Fruit fly (Drosophila melanogaster): Measurements from ENCODE around the gene CG31975.

Gene CG31975

dm6 chr2L:102161-102761, 38.5 kb downstream of the CG31975 start, which contains the start of gene Creld (continued):
- TF ChIP-seq CG4854 (GFP tag; optimal IDR thresholded peaks at IDR 0.05) (peak; percentile 29), amos (GFP tag; IDR thresholded peaks at IDR 0.05; ENCODE audit: partially characterized antibody) (peak; percentile 100), Side (GFP tag; optimal IDR thresholded peaks at IDR 0.05) (no peak), chinmo (GFP tag; IDR thresholded peaks at IDR 0.05; ENCODE audit: partially characterized antibody) (peak; percentile 100; the same call in 3 of the 4 replicates), CG42726 (GFP tag; IDR thresholded peaks at IDR 0.05; ENCODE audit: partially characterized antibody) (peak; percentile 100), stc (GFP tag; IDR thresholded peaks at IDR 0.05) (no peak), Dp (GFP tag; optimal IDR thresholded peaks at IDR 0.05) (peak; percentile 59), CG7271 (tag; optimal IDR thresholded peaks at IDR 0.05) (no peak), HmgZ (tag; optimal IDR thresholded peaks at IDR 0.05) (peak; percentile 74), Scr (GFP tag; IDR thresholded peaks at IDR 0.05; ENCODE audit: partially characterized antibody) (peak; percentile 99), Fer2 (tag; optimal IDR thresholded peaks at IDR 0.05) (no peak), CG33213 (GFP tag; optimal IDR thresholded peaks at IDR 0.05) (peak; percentile 54), CG7839 (tag; optimal IDR thresholded peaks at IDR 0.05) (no peak), CG15269 (tag; optimal IDR thresholded peaks at IDR 0.05) (no peak), Fer1 (GFP tag; optimal IDR thresholded peaks at IDR 0.05) (peak; percentile 43), B-H1 (GFP tag; IDR thresholded peaks at IDR 0.05) (no peak), lbe (GFP tag; optimal IDR thresholded peaks at IDR 0.05) (peak; percentile 61), vnd (GFP tag; IDR thresholded peaks at IDR 0.05; ENCODE audit: partially characterized antibody) (peak; percentile 100), Sry-δ (GFP tag; optimal IDR thresholded peaks at IDR 0.05) (peak; percentile 94), Ravus (GFP tag; IDR thresholded peaks at IDR 0.05) (no peak), CG3995 (GFP tag; optimal IDR thresholded peaks at IDR 0.05) (peak; percentile 56), CG18262 (tag; optimal IDR thresholded peaks at IDR 0.05) (peak; percentile 44), btn (GFP tag; optimal IDR thresholded peaks at IDR 0.05) (no peak), rib (GFP tag; IDR thresholded peaks at IDR 0.05) (peak; percentile 35; the same call in 1 of the 2 replicates), exex (tag; optimal IDR thresholded peaks at IDR 0.05) (no peak), Pdp1 (GFP tag; optimal IDR thresholded peaks at IDR 0.05) (peak in 1 of 2 experiments; percentile 34), CG4617 (GFP tag; optimal IDR thresholded peaks at IDR 0.05; ENCODE audit: borderline replicate concordance) (peak; percentile 54), Atf-2 (GFP tag; optimal IDR thresholded peaks at IDR 0.05) (peak; percentile 0), emc (GFP tag; optimal IDR thresholded peaks at IDR 0.05) (no peak), CG17186 (GFP tag; optimal IDR thresholded peaks at IDR 0.05) (peak; percentile 45), CG13624 (GFP tag; optimal IDR thresholded peaks at IDR 0.05) (peak; percentile 52), CG12942 (GFP tag; optimal IDR thresholded peaks at IDR 0.05) (no peak), ems (GFP tag; optimal IDR thresholded peaks at IDR 0.05) (peak; percentile 0), CG30020 (tag; optimal IDR thresholded peaks at IDR 0.05) (peak; percentile 22), Nf-YC (tag; optimal IDR thresholded peaks at IDR 0.05) (no peak), kni (GFP tag; optimal IDR thresholded peaks at IDR 0.05) (no peak), inv (GFP tag; IDR thresholded peaks at IDR 0.05; ENCODE audit: partially characterized antibody) (peak; percentile 99), B-H2 (GFP tag; optimal IDR thresholded peaks at IDR 0.05) (peak; percentile 36), CG7987 (GFP tag; optimal IDR thresholded peaks at IDR 0.05) (peak; percentile 16), knrl (GFP tag; IDR thresholded peaks at IDR 0.05; ENCODE audit: partially characterized antibody) (peak; percentile 100), pita (GFP tag; optimal IDR thresholded peaks at IDR 0.05) (peak; percentile 47), Med (GFP tag) (peak; percentile 86), CG16813 (GFP tag; IDR thresholded peaks at IDR 0.05; ENCODE audit: partially characterized antibody) (peak; percentile 100), row (GFP tag; IDR thresholded peaks at IDR 0.05) (peak; percentile 45), psq (GFP tag; optimal IDR thresholded peaks at IDR 0.05) (no peak), Hr78 (GFP tag; optimal IDR thresholded peaks at IDR 0.05) (peak in 1 of 2 experiments; percentile 98), phol (tag; optimal IDR thresholded peaks at IDR 0.05) (peak; percentile 29), zfh2 (GFP tag; optimal IDR thresholded peaks at IDR 0.05) (peak; percentile 18)
